Worm (Caenorhabditis elegans) whole organism, young adult: Measurements from ENCODE around the gene suex-1.

ENCODE experiments used
- Y53G8AR.9 ChIP-seq: fragments of 200-800 bp; sonication (Bioruptor generic); conservative IDR thresholded peaks from 2 replicates; pipeline ENCODE4 v1.3.6; 2022; ENCODE audit warnings: missing genetic modification reagents, missing genetic modification characterization, missing compliant biosample characterization
- dpl-1 ChIP-seq: fragments of 150-350 bp; optimal IDR thresholded peaks from 2 replicates; lab custom pipeline; 2014; ENCODE audit warnings: missing biosample characterization, missing genetic modification reagents, missing genetic modification characterization
- nfya-2 ChIP-seq: fragments of 200-800 bp; sonication (Bioruptor generic); IDR thresholded peaks from 2 replicates; pipeline ENCODE4 v1.3.6; 2022; ENCODE audit warnings: missing genetic modification reagents, missing genetic modification characterization, missing compliant biosample characterization
- nhr-179 ChIP-seq: sonication (generic microtip); optimal IDR thresholded peaks from 2 replicates; lab custom pipeline; 2016; ENCODE audit warnings: mild to moderate bottlenecking, missing genetic modification characterization, missing compliant biosample characterization
- pha-4 ChIP-seq: fragments of 150-350 bp; sonication (generic microtip); optimal IDR thresholded peaks from 2 replicates; lab custom pipeline; 2014; ENCODE audit warnings: missing biosample characterization, missing genetic modification reagents, missing genetic modification characterization
- sdz-38 ChIP-seq: sonication (generic microtip); optimal IDR thresholded peaks from 2 replicates; lab custom pipeline; 2016; ENCODE audit warnings: missing genotype, missing genetic modification characterization, missing compliant biosample characterization

- TF ChIP-seq dpl-1 (GFP tag; lab: Kevin White, UChicago) (no peak), Y53G8AR.9 (no peak), pha-4 (tag; lab: Kevin White, UChicago) (no peak), nfya-2 (GFP tag; lab: Robert Waterston, UW) (no peak), sdz-38 (tag; lab: Kevin White, UChicago) (no peak), nhr-179 (tag; lab: Kevin White, UChicago) (no peak)
Measured at ce11 chrII:5537078-5537477, 39.0 kb upstream of the suex-1 start.
